Worm (Caenorhabditis elegans) whole organism, L2 larva: ENCODE results near the gene C06B3.6.

Experiments used
- aly-2 ChIP-seq: fragments of 150-350 bp; optimal IDR thresholded peaks from 2 replicates; lab custom pipeline; 2014; ENCODE audit warnings: missing biosample characterization, missing genetic modification characterization
- ama-1 ChIP-seq: fragments of 150-350 bp; optimal IDR thresholded peaks from 2 replicates; lab custom pipeline; 2018; ENCODE audit warnings: inconsistent platforms
- blmp-1 ChIP-seq: sonication (generic microtip); optimal IDR thresholded peaks from 2 replicates; lab custom pipeline; 2017; ENCODE audit warnings: missing genetic modification characterization, mild to moderate bottlenecking, missing compliant biosample characterization, antibody characterized with exemption, moderate library complexity; ENCODE audit not compliant: insufficient read depth
- egl-27 ChIP-seq: sonication (generic microtip); optimal IDR thresholded peaks from 3 replicates; lab custom pipeline; 2017; ENCODE audit warnings: missing biosample characterization, missing genetic modification reagents, missing genetic modification characterization
- elt-1 ChIP-seq: fragments of 150-350 bp; optimal IDR thresholded peaks from 2 replicates; lab custom pipeline; 2014; ENCODE audit warnings: missing biosample characterization, missing genetic modification characterization
- fos-1 ChIP-seq: fragments of 150-350 bp; optimal IDR thresholded peaks from 2 replicates; lab custom pipeline; 2014; ENCODE audit warnings: missing biosample characterization, missing genetic modification characterization
- lsy-2 ChIP-seq, 2 experiments: fragments of 150-350 bp in 1 of 2; sonication (generic microtip) in 1 of 2; optimal IDR thresholded peaks; 2 replicates each; lab custom pipeline; 2014 to 2017; ENCODE audit warnings: missing biosample characterization in 2 of 2, missing genetic modification characterization in 2 of 2
- mab-5 ChIP-seq: fragments of 150-350 bp; optimal IDR thresholded peaks from 2 replicates; lab custom pipeline; 2014; ENCODE audit warnings: missing biosample characterization, missing genetic modification characterization
- mbf-1 ChIP-seq: sonication (generic microtip); optimal IDR thresholded peaks from 2 replicates; lab custom pipeline; 2017; ENCODE audit warnings: missing biosample characterization, missing genetic modification characterization
- nhr-11 ChIP-seq: fragments of 150-350 bp; optimal IDR thresholded peaks from 2 replicates; lab custom pipeline; 2014; ENCODE audit warnings: missing biosample characterization, missing genetic modification characterization
- nhr-237 ChIP-seq: fragments of 150-350 bp; optimal IDR thresholded peaks from 2 replicates; lab custom pipeline; 2014; ENCODE audit warnings: missing biosample characterization, missing genetic modification characterization
- skn-1 ChIP-seq: sonication (generic microtip); optimal IDR thresholded peaks from 2 replicates; lab custom pipeline; 2017; ENCODE audit warnings: missing biosample characterization, missing genetic modification characterization
- unc-62 ChIP-seq: fragments of 150-350 bp; optimal IDR thresholded peaks from 2 replicates; lab custom pipeline; 2014; ENCODE audit warnings: missing biosample characterization, missing genetic modification reagents, missing genetic modification characterization
- ztf-4 ChIP-seq: fragments of 150-350 bp; optimal IDR thresholded peaks from 2 replicates; lab custom pipeline; 2014; ENCODE audit warnings: missing biosample characterization, missing genetic modification characterization

- no peak for TF ChIP-seq nhr-237 (tag; lab: Kevin White, UChicago)
- no peak for TF ChIP-seq mbf-1 (tag; lab: Kevin White, UChicago)
- no peak for TF ChIP-seq mab-5 (tag; lab: Kevin White, UChicago)
- TF ChIP-seq elt-1 (tag; lab: Kevin White, UChicago), result no peak
- TF ChIP-seq unc-62 (GFP tag; lab: Kevin White, UChicago), result no peak
- no peak for TF ChIP-seq blmp-1 (tag; lab: Kevin White, UChicago)
- no peak for TF ChIP-seq aly-2 (tag; lab: Kevin White, UChicago)
- TF ChIP-seq ztf-4 (tag; lab: Kevin White, UChicago), result peak; percentile 66
- no peak for TF ChIP-seq egl-27
- no peak for TF ChIP-seq nhr-11 (tag; lab: Kevin White, UChicago)
- TF ChIP-seq fos-1, result no peak
- TF ChIP-seq skn-1 (tag; lab: Kevin White, UChicago), result no peak
- peak in 1 of 2 experiments; percentile 38 for TF ChIP-seq lsy-2 (tag; optimal IDR thresholded peaks at IDR 0.05; lab: Kevin White, UChicago)
- peak; percentile 92 for TF ChIP-seq ama-1 (lab: Kevin White, UChicago)
Measured at ce11 chrV:13908120-13908915, 449 bp downstream of the C06B3.6 start.
